Worm (Caenorhabditis elegans) whole organism, late embryonic: ENCODE data around the gene C53B7.3.

Experiments
- C38D4.7 ChIP-seq: fragments of 200-800 bp; sonication (Bioruptor generic); optimal IDR thresholded peaks from 2 replicates; lab custom pipeline; 2018; ENCODE audit warnings: mild to moderate bottlenecking, missing genetic modification characterization, moderate library complexity, missing compliant biosample characterization
- K09A11.1 ChIP-seq: sonication (generic microtip); optimal IDR thresholded peaks from 2 replicates; lab custom pipeline; 2017; ENCODE audit warnings: antibody characterized with exemption, mild to moderate bottlenecking, missing genetic modification characterization, missing compliant biosample characterization; ENCODE audit not compliant: insufficient read depth
- T23F11.4 ChIP-seq: fragments of 200-800 bp; sonication (Bioruptor generic); optimal IDR thresholded peaks from 2 replicates; lab custom pipeline; 2018; ENCODE audit warnings: mild to moderate bottlenecking, missing genetic modification characterization, missing compliant biosample characterization
- ahr-1 ChIP-seq: sonication (generic microtip); optimal IDR thresholded peaks from 2 replicates; lab custom pipeline; 2016; ENCODE audit warnings: missing genetic modification characterization, missing compliant biosample characterization
- ceh-19 ChIP-seq: fragments of 200-800 bp; sonication (Bioruptor generic); optimal IDR thresholded peaks from 2 replicates; lab custom pipeline; 2018; ENCODE audit warnings: mild to moderate bottlenecking, missing genetic modification characterization, missing compliant biosample characterization
- ceh-22 ChIP-seq: sonication (generic microtip); optimal IDR thresholded peaks from 2 replicates; lab custom pipeline; 2017; ENCODE audit warnings: missing biosample characterization, missing genetic modification characterization
- ceh-30 ChIP-seq: fragments of 150-350 bp; optimal IDR thresholded peaks from 2 replicates; lab custom pipeline; 2014; ENCODE audit warnings: missing biosample characterization, missing genetic modification characterization
- ceh-34 ChIP-seq: sonication (generic microtip); optimal IDR thresholded peaks from 2 replicates; lab custom pipeline; 2016; ENCODE audit warnings: mild to moderate bottlenecking, missing genetic modification characterization, missing compliant biosample characterization
- ceh-6 ChIP-seq: fragments of 200-800 bp; sonication (Bioruptor generic); optimal IDR thresholded peaks from 2 replicates; lab custom pipeline; 2018; ENCODE audit warnings: mild to moderate bottlenecking, missing genetic modification characterization, missing compliant biosample characterization
- ceh-9 ChIP-seq: sonication (generic microtip); optimal IDR thresholded peaks from 2 replicates; lab custom pipeline; 2016; ENCODE audit warnings: mild to moderate bottlenecking, missing genetic modification characterization, inconsistent platforms, missing compliant biosample characterization
- che-1 ChIP-seq: sonication (generic microtip); optimal IDR thresholded peaks from 2 replicates; lab custom pipeline; 2016; ENCODE audit warnings: mild to moderate bottlenecking, missing genetic modification characterization, missing compliant biosample characterization
- dmd-4 ChIP-seq: sonication (generic microtip); optimal IDR thresholded peaks from 2 replicates; lab custom pipeline; 2016; ENCODE audit warnings: borderline replicate concordance, missing genetic modification characterization, missing compliant biosample characterization
- elt-2 ChIP-seq: sonication (generic microtip); optimal IDR thresholded peaks from 2 replicates; lab custom pipeline; 2016; ENCODE audit warnings: missing genetic modification reagents, missing genetic modification characterization, missing compliant biosample characterization
- fax-1 ChIP-seq: sonication (generic microtip); optimal IDR thresholded peaks from 2 replicates; lab custom pipeline; 2016; ENCODE audit warnings: missing genotype, missing genetic modification characterization, missing compliant biosample characterization
- fkh-10 ChIP-seq: fragments of 150-350 bp; optimal IDR thresholded peaks from 2 replicates; lab custom pipeline; 2014; ENCODE audit warnings: missing biosample characterization, missing genetic modification reagents, missing genetic modification characterization
- fkh-6 ChIP-seq: sonication (generic microtip); optimal IDR thresholded peaks from 2 replicates; lab custom pipeline; 2016; ENCODE audit warnings: missing genetic modification characterization, missing compliant biosample characterization
- gmeb-2 ChIP-seq: sonication (generic microtip); optimal IDR thresholded peaks from 2 replicates; lab custom pipeline; 2016; ENCODE audit warnings: missing genetic modification characterization, inconsistent platforms, missing compliant biosample characterization
- hlh-13 ChIP-seq: fragments of 200-800 bp; sonication (Bioruptor generic); optimal IDR thresholded peaks from 2 replicates; lab custom pipeline; 2018; ENCODE audit warnings: mild to moderate bottlenecking, missing genetic modification characterization, missing compliant biosample characterization
- hlh-30 ChIP-seq: sonication (generic microtip); optimal IDR thresholded peaks from 2 replicates; lab custom pipeline; 2017; ENCODE audit warnings: antibody characterized with exemption, missing genetic modification characterization, missing compliant biosample characterization; ENCODE audit not compliant: insufficient read depth
- hlh-8 ChIP-seq: sonication (generic microtip); optimal IDR thresholded peaks from 2 replicates; lab custom pipeline; 2016; ENCODE audit warnings: missing genotype, missing genetic modification characterization, missing compliant biosample characterization
- lim-6 ChIP-seq: sonication (generic microtip); optimal IDR thresholded peaks from 2 replicates; lab custom pipeline; 2016; ENCODE audit warnings: missing genetic modification characterization, missing compliant biosample characterization
- madf-2 ChIP-seq: sonication (generic microtip); optimal IDR thresholded peaks from 2 replicates; lab custom pipeline; 2017; ENCODE audit warnings: missing genetic modification characterization, missing compliant biosample characterization
- nfya-1 ChIP-seq: sonication (generic microtip); optimal IDR thresholded peaks from 2 replicates; lab custom pipeline; 2017; ENCODE audit warnings: missing genetic modification characterization, mild to moderate bottlenecking, missing compliant biosample characterization, antibody characterized with exemption, moderate library complexity
- nhr-11 ChIP-seq: fragments of 150-350 bp; optimal IDR thresholded peaks from 2 replicates; lab custom pipeline; 2014; ENCODE audit warnings: missing biosample characterization, missing genetic modification characterization
- nhr-232 ChIP-seq: sonication (generic microtip); optimal IDR thresholded peaks from 2 replicates; lab custom pipeline; 2016; ENCODE audit warnings: missing genetic modification characterization, missing compliant biosample characterization
- npax-4 ChIP-seq: sonication (generic microtip); optimal IDR thresholded peaks from 2 replicates; lab custom pipeline; 2016; ENCODE audit warnings: missing genetic modification characterization, missing compliant biosample characterization
- pax-1 ChIP-seq: fragments of 150-350 bp; optimal IDR thresholded peaks from 2 replicates; lab custom pipeline; 2014; ENCODE audit warnings: missing biosample characterization, missing genetic modification characterization
- pqm-1 ChIP-seq: sonication (generic microtip); optimal IDR thresholded peaks from 2 replicates; lab custom pipeline; 2016; ENCODE audit warnings: missing genetic modification characterization, missing compliant biosample characterization
- pros-1 ChIP-seq: fragments of 150-350 bp; optimal IDR thresholded peaks from 2 replicates; lab custom pipeline; 2014; ENCODE audit warnings: missing biosample characterization, missing genetic modification reagents, missing genetic modification characterization
- ref-2 ChIP-seq: sonication (generic microtip); optimal IDR thresholded peaks from 2 replicates; lab custom pipeline; 2016; ENCODE audit warnings: missing genetic modification characterization, missing compliant biosample characterization
- sox-2 ChIP-seq: fragments of 200-800 bp; sonication (Bioruptor generic); IDR thresholded peaks from 2 replicates; pipeline ENCODE4 v1.3.6; 2022; ENCODE audit warnings: missing genetic modification reagents, missing genetic modification characterization, missing compliant biosample characterization
- syd-9 ChIP-seq: sonication (generic microtip); optimal IDR thresholded peaks from 2 replicates; lab custom pipeline; 2016; ENCODE audit warnings: mild to moderate bottlenecking, missing genetic modification characterization, moderate library complexity, missing compliant biosample characterization
- tbx-7 ChIP-seq: sonication (generic microtip); optimal IDR thresholded peaks from 2 replicates; lab custom pipeline; 2016; ENCODE audit warnings: missing genotype, missing genetic modification characterization, missing compliant biosample characterization
- ttx-3 ChIP-seq: sonication (generic microtip); optimal IDR thresholded peaks from 2 replicates; lab custom pipeline; 2016; ENCODE audit warnings: missing genetic modification reagents, missing genetic modification characterization, missing compliant biosample characterization
- unc-3 ChIP-seq, 2 experiments: fragments of 200-800 bp in 1 of 2; sonication (Bioruptor generic) in 1 of 2; sonication (generic microtip) in 1 of 2; conservative IDR thresholded peaks in 1 of 2; optimal IDR thresholded peaks in 1 of 2; 2 replicates each; pipeline versions ENCODE4 v1.3.6 to Lab custom; 2016 to 2022; ENCODE audit warnings: missing compliant biosample characterization in 2 of 2, missing genetic modification characterization in 2 of 2, missing genetic modification reagents in 1 of 2
- unc-42 ChIP-seq: sonication (generic microtip); optimal IDR thresholded peaks from 2 replicates; lab custom pipeline; 2016; ENCODE audit warnings: missing genotype, missing genetic modification characterization, missing compliant biosample characterization

Gene C53B7.3

DNA sequence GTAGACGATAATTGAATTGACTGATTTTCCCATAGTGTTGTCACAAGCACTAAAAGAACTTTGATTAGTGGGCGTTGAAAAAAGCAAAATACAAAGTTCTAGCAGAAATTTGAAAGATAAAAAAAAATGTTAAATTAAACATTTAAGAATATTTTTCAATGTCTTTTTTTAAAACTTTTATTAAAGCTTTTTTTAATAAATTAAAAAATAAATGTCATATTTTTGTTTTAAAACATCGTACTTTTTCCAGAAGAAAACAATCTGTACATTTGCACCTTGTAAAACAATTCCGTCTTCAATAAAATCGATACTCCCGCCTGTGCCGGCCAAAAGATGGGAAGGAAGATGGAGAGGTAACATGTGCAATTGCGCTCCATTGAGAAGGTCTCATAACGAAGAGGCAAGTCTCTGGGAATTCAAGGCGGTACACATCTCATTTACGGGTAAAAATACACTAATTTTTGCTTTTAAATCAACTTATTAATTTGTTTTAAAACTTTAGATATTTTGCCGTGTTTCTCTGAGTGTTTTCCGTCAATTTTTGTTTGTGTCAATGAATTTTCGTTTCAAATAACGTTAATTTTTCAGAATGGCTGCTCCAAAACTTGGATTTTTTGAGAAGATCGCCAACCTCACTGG, 3.8 kb upstream of the C53B7.3 start, which contains the start of the genes glr-6 and asg-2 (continued):
- TF ChIP-seq K09A11.1 (tag; lab: Kevin White, UChicago) (no peak), nhr-11 (tag; lab: Kevin White, UChicago) (no peak), ceh-30 (tag; lab: Kevin White, UChicago) (no peak), elt-2 (tag; lab: Kevin White, UChicago) (peak; percentile 3)
- TF ChIP-seq, all 69 proteins: peak for 8

DNA sequence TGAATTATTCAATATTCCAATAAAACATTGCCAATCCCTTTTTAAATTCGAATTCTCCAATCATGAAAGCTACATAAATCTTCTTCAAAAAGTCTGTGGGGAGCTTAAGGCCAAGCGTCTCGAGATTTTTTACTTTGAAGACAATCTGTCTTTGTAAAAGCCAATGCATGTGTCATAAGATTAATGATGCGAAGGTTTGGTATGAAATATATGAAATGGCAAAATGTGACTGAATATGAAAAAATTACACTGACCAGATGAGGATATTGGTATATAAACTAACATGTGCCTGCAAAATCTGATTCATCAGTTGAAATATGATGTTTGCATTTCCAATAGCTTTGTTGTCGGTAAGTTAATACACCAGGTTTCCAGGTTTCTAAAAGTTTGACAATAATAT, 1.4 kb downstream of the C53B7.3 start, which contains the start of gene C53B7.2:
TSS of gene C53B7.2 (plus strand) at position 301 of the 400 bp plus-strand sequence.
- TF ChIP-seq C38D4.7 (no peak), nhr-232 (tag; lab: Kevin White, UChicago) (no peak), fkh-10 (no peak), pqm-1 (no peak), fkh-6 (no peak)

DNA sequence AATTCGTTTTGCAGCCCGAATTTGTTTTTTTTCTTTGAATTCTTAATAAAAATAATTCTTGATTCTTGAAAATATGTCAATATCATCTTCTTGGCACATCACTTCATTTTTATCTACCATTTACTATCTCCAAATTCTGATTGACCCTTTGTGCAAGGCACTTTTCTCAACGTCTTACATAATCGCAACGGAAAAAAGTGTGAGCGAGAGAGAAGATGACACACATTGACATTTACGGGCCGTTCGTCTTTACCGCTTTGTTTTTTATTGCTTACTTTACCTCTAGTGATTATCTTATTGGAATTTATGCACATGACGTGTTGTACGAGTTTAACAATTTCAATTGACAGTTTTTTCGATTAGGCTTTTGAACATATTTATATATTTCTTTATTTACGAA, 4.0 kb downstream of the C53B7.3 start:
- TF ChIP-seq elt-2 (tag; lab: Kevin White, UChicago) (peak; percentile 51), lim-6 (tag; lab: Kevin White, UChicago) (no peak)
- TF ChIP-seq, all 69 proteins: peak for 1

DNA sequence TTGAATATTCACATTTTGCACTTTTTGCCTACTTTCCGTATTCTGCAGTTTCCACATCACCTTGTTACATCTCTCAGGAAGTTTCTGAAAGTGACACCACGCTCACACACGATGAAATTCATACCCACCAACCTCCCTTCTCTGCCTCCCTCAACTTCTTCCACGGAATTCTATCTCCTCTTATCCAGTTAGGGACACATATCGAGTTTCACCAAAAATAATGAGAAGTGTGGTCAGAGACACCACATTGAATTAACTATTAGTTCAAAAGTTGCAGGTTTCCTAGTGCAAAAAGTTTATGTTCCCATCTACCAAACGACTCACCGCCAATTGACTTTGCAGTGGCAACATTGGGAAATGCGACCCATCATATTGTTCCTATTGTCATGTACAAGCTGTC, 5.9 kb downstream of the C53B7.3 start:
- TF ChIP-seq unc-42 (tag; lab: Kevin White, UChicago) (peak; percentile 41), K09A11.1 (tag; lab: Kevin White, UChicago) (no peak), madf-2 (tag; lab: Kevin White, UChicago) (no peak), ceh-34 (tag; lab: Kevin White, UChicago) (peak; percentile 17), ceh-6 (GFP tag; lab: Kevin White, UChicago) (no peak), dmd-4 (no peak), ceh-22 (tag; lab: Kevin White, UChicago) (no peak), syd-9 (tag; lab: Kevin White, UChicago) (no peak), hlh-8 (no peak), pros-1 (tag; lab: Kevin White, UChicago) (no peak), pax-1 (tag; lab: Kevin White, UChicago) (no peak), ceh-19 (GFP tag; lab: Kevin White, UChicago) (peak; percentile 17)

DNA sequence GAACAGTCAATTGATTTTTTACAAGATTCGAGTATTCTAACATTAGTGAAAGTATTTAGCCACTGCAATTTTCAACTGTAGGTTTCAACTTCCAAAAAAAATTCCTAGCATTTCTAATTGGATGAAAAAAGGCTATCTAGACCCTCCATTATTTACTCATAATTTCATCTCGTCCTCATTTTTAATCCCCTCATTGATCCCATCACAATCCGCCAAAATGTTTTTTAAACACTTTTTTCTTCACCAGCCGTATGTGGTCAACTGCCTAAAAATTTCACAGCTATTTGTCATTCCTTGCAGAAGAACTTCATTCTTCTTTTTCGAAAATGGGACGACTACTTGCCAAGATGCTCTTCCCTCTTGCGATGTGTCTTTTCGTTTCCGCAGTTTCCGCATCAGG, 8.8 kb downstream of the C53B7.3 start, which contains the start of gene rig-3:
TSS of gene rig-3 (plus strand) at position 301 of the 400 bp plus-strand sequence.
- TF ChIP-seq hlh-30 (tag; lab: Kevin White, UChicago): no peak
- no peak for TF ChIP-seq hlh-8
- TF ChIP-seq sox-2 (GFP tag; lab: Robert Waterston, UW): no peak
- no peak for TF ChIP-seq T23F11.4 (GFP tag; lab: Kevin White, UChicago)
- no peak for TF ChIP-seq tbx-7 (tag; lab: Kevin White, UChicago)
- TF ChIP-seq gmeb-2 (tag; lab: Kevin White, UChicago): no peak
- TF ChIP-seq ceh-9: no peak
- TF ChIP-seq ahr-1 (tag; lab: Kevin White, UChicago): no peak
- TF ChIP-seq, all 69 proteins: peak for 0

DNA sequence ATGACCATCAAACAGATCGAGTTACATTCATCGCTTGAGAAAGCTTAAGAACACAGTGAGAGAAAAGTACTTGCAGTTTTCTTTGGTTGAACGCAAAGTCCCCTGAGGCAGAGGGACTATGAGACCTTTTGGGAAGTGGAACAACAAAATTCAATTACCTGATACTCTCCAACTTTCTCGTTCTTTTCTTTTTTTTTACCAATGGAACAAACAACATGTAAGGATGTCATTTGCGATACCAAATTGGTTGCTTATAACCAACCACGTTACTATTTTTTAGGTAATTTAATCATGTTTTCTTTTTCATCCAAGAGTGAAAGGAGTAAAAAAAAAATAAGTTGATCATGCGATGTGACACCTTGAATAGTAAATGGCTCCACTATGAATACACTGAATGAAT, 12.2 kb downstream of the C53B7.3 start:
- TF ChIP-seq ceh-19 (GFP tag; lab: Kevin White, UChicago) (no peak), tbx-7 (tag; lab: Kevin White, UChicago) (no peak), unc-42 (tag; lab: Kevin White, UChicago) (peak; percentile 80)
- TF ChIP-seq, all 69 proteins: peak for 1

DNA sequence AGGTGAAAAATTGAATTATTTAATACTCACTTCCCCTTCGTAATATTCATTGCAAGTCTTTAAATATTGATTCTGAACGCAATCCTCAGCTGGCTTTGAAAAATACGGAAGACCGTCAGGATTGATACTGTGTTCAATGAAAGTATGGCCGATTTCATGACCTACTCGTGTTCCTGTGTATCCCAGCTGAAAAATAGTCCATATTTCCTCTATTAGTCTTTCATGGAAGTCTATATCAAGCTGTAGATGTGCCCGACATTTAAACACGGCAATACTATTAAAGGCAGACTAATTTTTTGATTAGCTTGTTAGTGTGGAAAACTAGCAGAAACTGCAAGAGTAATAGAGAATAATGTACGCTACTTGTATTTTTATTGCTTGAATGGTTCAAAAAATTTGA, 17.0 kb downstream of the C53B7.3 start:
- TF ChIP-seq nfya-1 (tag; lab: Kevin White, UChicago) (no peak), ttx-3 (tag; lab: Kevin White, UChicago) (no peak), ceh-19 (GFP tag; lab: Kevin White, UChicago) (no peak), unc-42 (tag; lab: Kevin White, UChicago) (no peak), npax-4 (no peak), hlh-13 (GFP tag; lab: Kevin White, UChicago) (no peak), fax-1 (no peak), che-1 (tag; lab: Kevin White, UChicago) (no peak), lim-6 (tag; lab: Kevin White, UChicago) (no peak), T23F11.4 (GFP tag; lab: Kevin White, UChicago) (no peak), elt-2 (tag; lab: Kevin White, UChicago) (no peak), unc-3 (GFP tag; conservative IDR thresholded peaks at IDR 0.05; lab: Robert Waterston, UW) (no peak), unc-3 (tag; optimal IDR thresholded peaks at IDR 0.05; lab: Kevin White, UChicago) (no peak), ref-2 (tag; lab: Kevin White, UChicago) (no peak)
